Fruit fly (Drosophila melanogaster): ENCODE measurements around the gene Tsf1.

DNA sequence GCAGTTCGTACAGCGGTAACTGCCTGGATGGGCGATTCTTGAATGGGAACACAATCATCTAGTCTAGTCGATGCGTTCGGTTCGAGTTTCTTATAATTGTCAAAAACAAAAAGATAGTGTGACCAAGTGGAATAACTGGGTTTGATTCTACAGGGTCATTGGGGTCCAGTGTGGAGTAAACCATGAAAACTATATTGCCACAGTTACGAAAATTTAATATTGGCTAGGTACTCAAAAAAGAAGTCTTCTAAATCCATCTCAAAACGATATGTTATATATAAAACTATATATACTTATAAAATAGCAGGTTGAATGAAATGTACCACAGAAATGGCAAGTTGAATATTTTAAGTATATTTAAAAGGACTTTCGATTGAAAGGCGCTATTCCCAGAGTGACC is 13.1 kb downstream of the Tsf1 start, which contains the start of gene CG34328:
- TF ChIP-seq EcR (GFP tag; optimal IDR thresholded peaks at IDR 0.05) (no peak), pan (optimal IDR thresholded peaks at IDR 0.05) (no peak)

All from whole organism.